Fruit fly (Drosophila melanogaster): ENCODE results near the gene CG45075.

CG45075 gene

DNA sequence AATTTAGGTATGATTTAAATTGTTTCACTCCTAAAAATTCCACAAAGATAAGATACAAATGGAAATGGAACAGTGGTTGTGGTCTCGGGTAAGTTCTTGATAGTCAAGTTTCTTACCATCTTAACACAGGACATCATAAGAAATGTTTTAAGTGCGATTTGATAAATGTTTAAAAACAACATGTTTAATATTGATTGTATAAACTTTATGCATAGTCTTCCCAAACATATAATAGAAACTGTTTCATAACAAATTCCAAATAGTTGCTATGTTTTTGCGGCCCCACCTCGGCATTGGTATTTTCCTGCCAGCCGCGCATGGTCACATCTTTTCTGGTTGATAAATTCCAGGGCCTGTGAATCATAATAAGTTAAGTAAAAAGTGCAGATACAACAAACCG, 33.6 kb downstream of the CG45075 start, which contains the start of gene Arpc4 (continued):
- TF ChIP-seq D19B (GFP tag; optimal IDR thresholded peaks at IDR 0.05) (no peak), CG8290 (GFP tag; optimal IDR thresholded peaks at IDR 0.05) (peak; percentile 21), CG8290 (tag; optimal IDR thresholded peaks at IDR 0.05) (no peak), schlank (tag; optimal IDR thresholded peaks at IDR 0.05) (no peak), CG7928 (GFP tag; optimal IDR thresholded peaks at IDR 0.05) (peak; percentile 71), CG14860 (GFP tag; IDR thresholded peaks at IDR 0.05; ENCODE audit: partially characterized antibody) (no peak), fru (optimal IDR thresholded peaks at IDR 0.05) (no peak), tup (GFP tag; optimal IDR thresholded peaks at IDR 0.05) (no peak), onecut (GFP tag; IDR thresholded peaks at IDR 0.05) (no peak), ara (GFP tag; IDR thresholded peaks at IDR 0.05) (no peak; the same call in 1 of the 2 replicates), bigmax (GFP tag; optimal IDR thresholded peaks at IDR 0.05) (no peak), CG33557 (GFP tag; optimal IDR thresholded peaks at IDR 0.05) (no peak), Gsc (GFP tag; IDR thresholded peaks at IDR 0.05) (no peak), E2f1 (GFP tag; IDR thresholded peaks at IDR 0.05) (peak; percentile 60; the same call in 1 of the 2 replicates), HHEX (GFP tag; optimal IDR thresholded peaks at IDR 0.05) (no peak), CG1602 (GFP tag; optimal IDR thresholded peaks at IDR 0.05) (peak; percentile 53), inv (GFP tag; IDR thresholded peaks at IDR 0.05; ENCODE audit: partially characterized antibody) (no peak), tgo (GFP tag; IDR thresholded peaks at IDR 0.05) (peak; percentile 74; the same call in 2 of the 3 replicates), Aef1 (GFP tag; IDR thresholded peaks at IDR 0.05) (peak; percentile 73), D (optimal IDR thresholded peaks at IDR 0.05) (no peak), D (GFP tag; optimal IDR thresholded peaks at IDR 0.05) (no peak), Rfx (GFP tag; IDR thresholded peaks at IDR 0.05) (peak; percentile 82), run (tag; optimal IDR thresholded peaks at IDR 0.05) (no peak), CG4282 (GFP tag; optimal IDR thresholded peaks at IDR 0.05) (no peak), Dp (GFP tag; optimal IDR thresholded peaks at IDR 0.05) (peak; percentile 29), bsh (GFP tag; optimal IDR thresholded peaks at IDR 0.05) (peak in 1 of 2 experiments; percentile 55), Neu2 (GFP tag; optimal IDR thresholded peaks at IDR 0.05; ENCODE audit: borderline replicate concordance) (no peak), Drgx (GFP tag; IDR thresholded peaks at IDR 0.05) (no peak), Hmx (GFP tag; optimal IDR thresholded peaks at IDR 0.05) (peak; percentile 18), CG9609 (GFP tag; optimal IDR thresholded peaks at IDR 0.05) (peak; percentile 39), Fer2 (tag; optimal IDR thresholded peaks at IDR 0.05) (no peak), grau (tag; optimal IDR thresholded peaks at IDR 0.05) (no peak), CG12299 (tag; optimal IDR thresholded peaks at IDR 0.05) (peak; percentile 6), Taf1 (GFP tag; IDR thresholded peaks at IDR 0.05) (no peak), prd (optimal IDR thresholded peaks at IDR 0.05) (no peak), prd (GFP tag; IDR thresholded peaks at IDR 0.05) (peak; percentile 67; the same call in 2 of the 3 replicates), mam (GFP tag; optimal IDR thresholded peaks at IDR 0.05) (peak; percentile 62), NC2β (GFP tag; optimal IDR thresholded peaks at IDR 0.05) (no peak), ap (GFP tag; IDR thresholded peaks at IDR 0.05) (peak; percentile 37), CG4424 (GFP tag; optimal IDR thresholded peaks at IDR 0.05) (peak; percentile 39), tx (GFP tag; optimal IDR thresholded peaks at IDR 0.05) (peak; percentile 42), CG10431 (GFP tag; optimal IDR thresholded peaks at IDR 0.05) (no peak), aop (GFP tag; IDR thresholded peaks at IDR 0.05) (no peak), p53 (GFP tag; optimal IDR thresholded peaks at IDR 0.05) (peak; percentile 10), CG17912 (GFP tag; optimal IDR thresholded peaks at IDR 0.05) (no peak), maf-S (GFP tag; optimal IDR thresholded peaks at IDR 0.05) (peak; percentile 24), CG14667 (GFP tag; IDR thresholded peaks at IDR 0.05) (peak; percentile 39; the same call in 1 of the 2 replicates), ranshi (GFP tag; IDR thresholded peaks at IDR 0.05) (peak; percentile 72), CG16815 (GFP tag; optimal IDR thresholded peaks at IDR 0.05) (no peak), jumu (GFP tag; optimal IDR thresholded peaks at IDR 0.05) (peak; percentile 33), CG16779 (GFP tag; IDR thresholded peaks at IDR 0.05) (no peak), Elba2 (GFP tag; optimal IDR thresholded peaks at IDR 0.05) (no peak), mirr (GFP tag; optimal IDR thresholded peaks at IDR 0.05) (no peak)

All from whole organism, embryonic.